Worm (Caenorhabditis elegans): ENCODE measurements around the gene T04A8.8.

The T04A8.8 gene

DNA sequence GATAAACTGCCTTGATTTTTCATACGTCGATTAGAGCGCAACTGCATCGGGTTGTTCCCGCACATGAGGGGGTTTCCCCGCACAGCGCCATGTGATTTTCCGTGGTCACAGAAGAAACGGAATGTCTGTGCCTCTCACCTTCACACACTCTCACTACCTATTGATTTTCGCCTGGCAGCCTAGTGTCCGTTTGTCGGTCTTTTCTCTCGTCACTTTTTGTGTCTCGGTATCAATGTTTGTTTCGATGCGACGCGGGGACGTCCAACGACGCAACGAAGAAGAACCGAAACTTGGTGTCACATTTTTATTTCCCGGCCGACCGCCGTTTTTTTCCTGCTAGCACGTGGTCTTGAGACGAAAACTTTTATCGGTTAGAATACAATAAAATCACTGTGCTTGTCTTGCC, 44.4 kb upstream of the T04A8.8 start (continued):
- TF ChIP-seq T23F11.4 (GFP tag; optimal IDR thresholded peaks at IDR 0.05) (peak; percentile 65), ceh-45 (GFP tag; IDR thresholded peaks at IDR 0.05) (no peak), mec-3 (tag; optimal IDR thresholded peaks at IDR 0.05; ENCODE audit: borderline replicate concordance) (no peak), C38D4.7 (GFP tag; optimal IDR thresholded peaks at IDR 0.05) (no peak), ztf-16 (tag; optimal IDR thresholded peaks at IDR 0.05) (no peak), ceh-31 (tag; optimal IDR thresholded peaks at IDR 0.05) (peak; percentile 83), lin-11 (tag; optimal IDR thresholded peaks at IDR 0.05) (no peak), sdc-2 (tag; optimal IDR thresholded peaks at IDR 0.05) (no peak), pax-1 (tag; optimal IDR thresholded peaks at IDR 0.05) (peak; percentile 53), ceh-9 (tag; optimal IDR thresholded peaks at IDR 0.05) (no peak), ref-2 (tag; optimal IDR thresholded peaks at IDR 0.05) (peak; percentile 86), F13H6.1 (tag; optimal IDR thresholded peaks at IDR 0.05) (peak; percentile 85), pat-9 (tag; optimal IDR thresholded peaks at IDR 0.05) (peak; percentile 24), elt-4 (tag; optimal IDR thresholded peaks at IDR 0.05) (no peak), ceh-34 (tag; optimal IDR thresholded peaks at IDR 0.05) (peak; percentile 83)

DNA sequence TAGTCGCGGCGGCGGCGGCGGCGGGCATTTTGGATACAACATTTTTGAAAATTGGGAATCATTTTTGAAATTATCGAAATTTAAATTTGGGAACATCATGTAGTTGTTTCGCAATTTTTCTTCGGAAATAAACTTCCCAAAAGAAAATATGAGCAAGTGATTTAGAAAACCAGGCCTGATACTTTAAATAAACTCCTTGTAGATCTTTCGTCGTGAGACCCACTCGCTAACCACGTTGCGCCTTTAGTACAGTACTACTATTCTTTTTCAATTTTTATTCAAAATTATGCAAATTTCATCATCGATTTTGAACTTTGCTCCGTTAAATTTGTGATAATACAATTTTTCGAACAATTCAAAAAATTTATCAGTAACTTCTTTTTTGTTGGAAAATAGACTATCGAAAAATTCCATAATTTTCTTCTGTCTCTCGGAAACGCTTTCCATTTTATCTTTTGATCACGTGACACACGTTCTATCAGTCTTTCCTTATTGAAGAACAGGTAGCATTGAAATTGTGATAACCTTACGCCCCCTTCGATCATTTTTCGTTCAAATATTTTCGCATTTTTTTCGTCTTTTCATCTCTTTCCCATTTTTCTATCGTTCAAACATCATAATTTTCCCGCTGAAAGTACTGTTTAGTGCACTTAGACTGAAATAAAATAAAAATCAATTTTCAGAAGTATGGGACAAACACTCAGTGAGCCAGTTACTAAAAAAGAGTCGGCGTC, 43.8 kb upstream of the T04A8.8 start, which contains the start of gene ppm-2:
Gene ppm-2, plus strand, starts transcription at position 684 of the 734 bp plus-strand sequence.
- no peak for TF ChIP-seq ceh-24 (tag; optimal IDR thresholded peaks at IDR 0.05)
- no peak for TF ChIP-seq C08G9.2 (tag; optimal IDR thresholded peaks at IDR 0.05)
- no peak for TF ChIP-seq nhr-232 (tag; optimal IDR thresholded peaks at IDR 0.05)
- no peak for TF ChIP-seq fkh-10 (GFP tag; optimal IDR thresholded peaks at IDR 0.05)
- no peak for TF ChIP-seq T23F11.4 (GFP tag; optimal IDR thresholded peaks at IDR 0.05)
- no peak for TF ChIP-seq syd-9 (tag; optimal IDR thresholded peaks at IDR 0.05)
- peak; percentile 35 for TF ChIP-seq hlh-30 (tag; optimal IDR thresholded peaks at IDR 0.05; ENCODE audit: insufficient read depth)
- no peak for TF ChIP-seq ref-2 (tag; optimal IDR thresholded peaks at IDR 0.05)

DNA sequence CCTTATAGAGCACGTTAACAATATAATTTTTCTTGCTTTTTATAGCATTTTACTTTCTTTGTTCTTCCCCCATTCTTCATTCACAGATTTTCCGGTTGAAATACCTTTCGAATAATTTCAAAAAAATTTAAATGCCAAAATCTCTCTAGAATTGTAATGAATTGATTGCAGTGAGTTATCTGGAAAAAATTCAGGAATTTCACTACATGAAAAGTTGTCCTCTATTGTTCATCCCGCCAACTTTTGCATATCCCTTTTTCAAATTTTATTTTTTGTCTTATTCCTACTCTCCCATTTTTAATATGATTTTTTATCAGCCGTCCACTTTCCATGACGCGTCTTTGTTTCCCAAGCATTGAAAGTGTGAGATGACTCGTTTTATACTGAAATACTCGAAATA, 40.4 kb upstream of the T04A8.8 start:
- TF ChIP-seq pax-1 (tag; optimal IDR thresholded peaks at IDR 0.05) = no peak
- TF ChIP-seq sox-2 (GFP tag; IDR thresholded peaks at IDR 0.05) = no peak
- TF ChIP-seq fkh-6 (tag; optimal IDR thresholded peaks at IDR 0.05) = no peak
- TF ChIP-seq ztf-16 (tag; optimal IDR thresholded peaks at IDR 0.05) = no peak
- no peak for TF ChIP-seq dmd-4 (tag; optimal IDR thresholded peaks at IDR 0.05; ENCODE audit: borderline replicate concordance)
- no peak for TF ChIP-seq ets-4 (tag; optimal IDR thresholded peaks at IDR 0.05)
- no peak for TF ChIP-seq eyg-1 (tag; optimal IDR thresholded peaks at IDR 0.05)
- no peak for TF ChIP-seq gmeb-2 (tag; optimal IDR thresholded peaks at IDR 0.05)
- no peak for TF ChIP-seq unc-42 (tag; optimal IDR thresholded peaks at IDR 0.05)
- TF ChIP-seq C08G9.2 (tag; optimal IDR thresholded peaks at IDR 0.05) = no peak
- no peak for TF ChIP-seq dve-1 (tag; optimal IDR thresholded peaks at IDR 0.05)
- TF ChIP-seq hlh-30 (tag; optimal IDR thresholded peaks at IDR 0.05; ENCODE audit: insufficient read depth) = no peak
- no peak for TF ChIP-seq madf-2 (tag; optimal IDR thresholded peaks at IDR 0.05)
- no peak for TF ChIP-seq zip-5 (tag; optimal IDR thresholded peaks at IDR 0.05)
- TF ChIP-seq C38D4.7 (GFP tag; optimal IDR thresholded peaks at IDR 0.05) = no peak
- TF ChIP-seq T23F11.4 (GFP tag; optimal IDR thresholded peaks at IDR 0.05) = no peak
- TF ChIP-seq unc-55 (GFP tag; optimal IDR thresholded peaks at IDR 0.05) = no peak
- no peak for TF ChIP-seq pat-9 (tag; optimal IDR thresholded peaks at IDR 0.05)

DNA sequence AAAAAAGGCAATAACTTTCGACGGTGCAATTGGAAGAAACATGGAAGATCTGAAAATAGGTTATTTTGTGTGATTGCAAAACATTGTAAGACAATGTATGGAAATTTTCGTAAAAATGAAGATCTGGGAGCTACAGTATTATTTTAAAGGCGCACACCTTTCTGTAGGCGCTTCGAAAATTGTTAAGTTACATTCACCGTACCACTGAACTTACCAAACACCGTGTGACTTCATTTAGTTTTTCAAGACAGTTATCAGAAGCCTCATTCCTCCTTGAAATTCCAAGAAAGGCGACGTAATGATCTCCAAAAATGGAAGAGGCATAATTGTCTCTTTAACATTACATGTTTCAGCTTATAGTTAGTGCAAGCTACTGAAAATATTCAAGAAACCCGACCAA, 39.9 kb upstream of the T04A8.8 start:
- no peak for TF ChIP-seq lim-6 (tag; optimal IDR thresholded peaks at IDR 0.05)
- TF ChIP-seq pha-2 (tag; optimal IDR thresholded peaks at IDR 0.05) = no peak
- no peak for TF ChIP-seq sox-4 (tag; optimal IDR thresholded peaks at IDR 0.05)
- no peak for TF ChIP-seq hlh-8 (tag; optimal IDR thresholded peaks at IDR 0.05)
- TF ChIP-seq ceh-2 (tag; optimal IDR thresholded peaks at IDR 0.05) = no peak
- no peak for TF ChIP-seq lin-11 (tag; optimal IDR thresholded peaks at IDR 0.05)
- TF ChIP-seq hlh-15 (tag; optimal IDR thresholded peaks at IDR 0.05) = no peak
- no peak for TF ChIP-seq gmeb-2 (tag; optimal IDR thresholded peaks at IDR 0.05)
- TF ChIP-seq ztf-16 (tag; optimal IDR thresholded peaks at IDR 0.05) = no peak
- no peak for TF ChIP-seq ceh-45 (GFP tag; IDR thresholded peaks at IDR 0.05)
- no peak for TF ChIP-seq C38D4.7 (GFP tag; optimal IDR thresholded peaks at IDR 0.05)
- no peak for TF ChIP-seq npax-4 (tag; optimal IDR thresholded peaks at IDR 0.05)
- no peak for TF ChIP-seq unc-86 (tag; optimal IDR thresholded peaks at IDR 0.05)
- no peak for TF ChIP-seq ceh-30 (tag; optimal IDR thresholded peaks at IDR 0.05)
- no peak for TF ChIP-seq ceh-9 (tag; optimal IDR thresholded peaks at IDR 0.05)
- TF ChIP-seq ahr-1 (tag; optimal IDR thresholded peaks at IDR 0.05) = no peak
- no peak for TF ChIP-seq syd-9 (tag; optimal IDR thresholded peaks at IDR 0.05)
- TF ChIP-seq K02D7.2 (tag; optimal IDR thresholded peaks at IDR 0.05) = no peak
- TF ChIP-seq ceh-19 (GFP tag; optimal IDR thresholded peaks at IDR 0.05) = no peak
